Worm (Caenorhabditis elegans): Measurements from ENCODE around the gene F54D10.5.

The F54D10.5 gene

ce11 chrII:3779463-3779862 is 28.5 kb downstream of the F54D10.5 start, which contains the start of gene T24E12.11:
TSS of gene T24E12.11 (minus strand) at chrII:3779563.
- TF ChIP-seq unc-86 (tag; optimal IDR thresholded peaks at IDR 0.05) = no peak
- no peak for TF ChIP-seq K09A11.1 (tag; optimal IDR thresholded peaks at IDR 0.05; ENCODE audit: insufficient read depth)
- no peak for TF ChIP-seq syd-9 (tag; optimal IDR thresholded peaks at IDR 0.05)
- TF ChIP-seq dve-1 (tag; optimal IDR thresholded peaks at IDR 0.05) = no peak
- TF ChIP-seq rnt-1 (tag; optimal IDR thresholded peaks at IDR 0.05) = no peak
- TF ChIP-seq che-1 (tag; optimal IDR thresholded peaks at IDR 0.05) = no peak
- no peak for TF ChIP-seq zip-5 (tag; optimal IDR thresholded peaks at IDR 0.05)
- TF ChIP-seq ets-4 (tag; optimal IDR thresholded peaks at IDR 0.05) = no peak
- TF ChIP-seq Y22D7AL.16 (tag; optimal IDR thresholded peaks at IDR 0.05) = no peak
- no peak for TF ChIP-seq sox-2 (GFP tag; IDR thresholded peaks at IDR 0.05)
- TF ChIP-seq ceh-34 (tag; optimal IDR thresholded peaks at IDR 0.05) = no peak
- TF ChIP-seq ceh-24 (tag; optimal IDR thresholded peaks at IDR 0.05) = no peak
- no peak for TF ChIP-seq hlh-8 (tag; optimal IDR thresholded peaks at IDR 0.05)
- no peak for TF ChIP-seq dmd-4 (tag; optimal IDR thresholded peaks at IDR 0.05; ENCODE audit: borderline replicate concordance)
- no peak for TF ChIP-seq pat-9 (tag; optimal IDR thresholded peaks at IDR 0.05)
- TF ChIP-seq mec-3 (tag; optimal IDR thresholded peaks at IDR 0.05; ENCODE audit: borderline replicate concordance) = no peak
- TF ChIP-seq ama-1 (optimal IDR thresholded peaks at IDR 0.05) = no peak
- TF ChIP-seq hlh-15 (tag; optimal IDR thresholded peaks at IDR 0.05) = no peak
- no peak for TF ChIP-seq F13H6.1 (tag; optimal IDR thresholded peaks at IDR 0.05)
- TF ChIP-seq pha-4 (tag; optimal IDR thresholded peaks at IDR 0.05) = no peak

ce11 chrII:3777802-3778201 is 30.2 kb downstream of the F54D10.5 start:
- TF ChIP-seq fkh-6 (tag; optimal IDR thresholded peaks at IDR 0.05) (no peak), zip-5 (tag; optimal IDR thresholded peaks at IDR 0.05) (no peak), hlh-15 (tag; optimal IDR thresholded peaks at IDR 0.05) (no peak), dmd-4 (tag; optimal IDR thresholded peaks at IDR 0.05; ENCODE audit: borderline replicate concordance) (no peak), ama-1 (optimal IDR thresholded peaks at IDR 0.05) (no peak), lin-11 (tag; optimal IDR thresholded peaks at IDR 0.05) (no peak), gmeb-2 (tag; optimal IDR thresholded peaks at IDR 0.05) (no peak), nhr-232 (tag; optimal IDR thresholded peaks at IDR 0.05) (no peak), unc-55 (GFP tag; optimal IDR thresholded peaks at IDR 0.05) (no peak), C38D4.7 (GFP tag; optimal IDR thresholded peaks at IDR 0.05) (no peak), pat-9 (tag; optimal IDR thresholded peaks at IDR 0.05) (no peak), ztf-16 (tag; optimal IDR thresholded peaks at IDR 0.05) (no peak)

ce11 chrII:3775719-3776118 is 32.3 kb downstream of the F54D10.5 start, which contains the start of gene T24E12.3:
TSS of gene T24E12.3 (plus strand) at chrII:3776019.
- TF ChIP-seq hlh-6 (tag; optimal IDR thresholded peaks at IDR 0.05) (no peak), ref-2 (tag; optimal IDR thresholded peaks at IDR 0.05) (no peak), ceh-45 (GFP tag; IDR thresholded peaks at IDR 0.05) (no peak)

ce11 chrII:3773130-3773529 is 34.8 kb downstream of the F54D10.5 start, which contains the start of gene T24E12.10:
TSS of gene T24E12.10 (minus strand) at chrII:3773230.
- TF ChIP-seq sox-4 (tag; optimal IDR thresholded peaks at IDR 0.05) = no peak
- TF ChIP-seq hlh-13 (GFP tag; optimal IDR thresholded peaks at IDR 0.05) = no peak
- no peak for TF ChIP-seq tbx-7 (tag; optimal IDR thresholded peaks at IDR 0.05)

- TF ChIP-seq odd-2 (tag; optimal IDR thresholded peaks at IDR 0.05) (no peak), fkh-6 (tag; optimal IDR thresholded peaks at IDR 0.05) (no peak), eyg-1 (tag; optimal IDR thresholded peaks at IDR 0.05) (no peak), ceh-6 (GFP tag; optimal IDR thresholded peaks at IDR 0.05) (no peak), ceh-2 (tag; optimal IDR thresholded peaks at IDR 0.05) (no peak), ahr-1 (tag; optimal IDR thresholded peaks at IDR 0.05) (no peak), ttx-3 (tag; optimal IDR thresholded peaks at IDR 0.05) (no peak), C08G9.2 (tag; optimal IDR thresholded peaks at IDR 0.05) (no peak), madf-2 (tag; optimal IDR thresholded peaks at IDR 0.05) (no peak), K02D7.2 (tag; optimal IDR thresholded peaks at IDR 0.05) (no peak), ztf-16 (tag; optimal IDR thresholded peaks at IDR 0.05) (no peak)
Observed at ce11 chrII:3771640-3772039, 36.3 kb downstream of the F54D10.5 start.

All from whole organism, late embryonic.